Fruit fly (Drosophila melanogaster) whole organism, prepupa: ENCODE measurements around the gene yellow-e2.

Source experiments
- Blimp-1 ChIP-seq: fragments of 200-800 bp; sonication (Bioruptor generic); optimal IDR thresholded peaks from 3 replicates; lab custom pipeline; 2017; ENCODE audit warnings: missing biosample characterization, missing genetic modification characterization, mild to moderate bottlenecking, moderate library complexity, missing genetic modification reagents
- CG10631 ChIP-seq: fragments of 200-800 bp; sonication (Bioruptor generic); optimal IDR thresholded peaks from 2 replicates; lab custom pipeline; 2016; ENCODE audit warnings: missing biosample characterization, missing genetic modification characterization
- CG10669 ChIP-seq: fragments of 200-800 bp; sonication (Bioruptor generic); optimal IDR thresholded peaks from 3 replicates; lab custom pipeline; 2018; ENCODE audit warnings: missing biosample characterization, mild to moderate bottlenecking, missing genetic modification characterization, moderate library complexity
- CG11762 ChIP-seq: fragments of 200-800 bp; sonication (Bioruptor generic); optimal IDR thresholded peaks from 3 replicates; lab custom pipeline; 2016; ENCODE audit warnings: missing biosample characterization, missing genetic modification characterization; ENCODE audit not compliant: insufficient read depth
- CG11902 ChIP-seq: fragments of 200-800 bp; sonication (Bioruptor generic); optimal IDR thresholded peaks from 3 replicates; lab custom pipeline; 2016; ENCODE audit warnings: missing biosample characterization, missing genetic modification characterization
- CG15336 ChIP-seq: fragments of 200-800 bp; sonication (Bioruptor generic); IDR thresholded peaks from 2 replicates; pipeline ENCODE4 v1.3.6; 2022; ENCODE audit warnings: missing biosample characterization, missing genetic modification characterization
- CG1621 ChIP-seq: fragments of 200-800 bp; sonication (Bioruptor generic); optimal IDR thresholded peaks from 3 replicates; lab custom pipeline; 2018; ENCODE audit warnings: missing biosample characterization, mild to moderate bottlenecking, missing genetic modification characterization
- CG16779 ChIP-seq: fragments of 200-800 bp; sonication (Bioruptor generic); optimal IDR thresholded peaks from 3 replicates; lab custom pipeline; 2017; ENCODE audit warnings: missing biosample characterization, mild to moderate bottlenecking, missing genetic modification characterization
- CG31627 ChIP-seq: fragments of 200-800 bp; sonication (Bioruptor generic); optimal IDR thresholded peaks from 3 replicates; lab custom pipeline; 2016; ENCODE audit warnings: missing biosample characterization, missing genetic modification characterization
- CG4318 ChIP-seq: fragments of 200-800 bp; sonication (Bioruptor generic); optimal IDR thresholded peaks from 3 replicates; lab custom pipeline; 2017; ENCODE audit warnings: missing biosample characterization, mild to moderate bottlenecking, missing genetic modification characterization
- CG6163 ChIP-seq: fragments of 200-800 bp; sonication (Bioruptor generic); IDR thresholded peaks from 3 replicates; pipeline ENCODE4 v1.3.6; 2022; ENCODE audit warnings: missing biosample characterization, missing genetic modification characterization
- CG6276 ChIP-seq: fragments of 200-800 bp; sonication (Bioruptor generic); optimal IDR thresholded peaks from 2 replicates; lab custom pipeline; 2017; ENCODE audit warnings: missing biosample characterization, mild to moderate bottlenecking, missing genetic modification characterization
- CG6792 ChIP-seq: fragments of 200-800 bp; sonication (Bioruptor generic); optimal IDR thresholded peaks from 3 replicates; lab custom pipeline; 2016; ENCODE audit warnings: missing biosample characterization, missing genetic modification characterization
- CG6854 ChIP-seq: fragments of 200-800 bp; sonication (Bioruptor generic); optimal IDR thresholded peaks from 2 replicates; lab custom pipeline; 2017; ENCODE audit warnings: missing biosample characterization, mild to moderate bottlenecking, missing genetic modification characterization
- CG8319 ChIP-seq: fragments of 200-800 bp; sonication (Bioruptor generic); optimal IDR thresholded peaks from 3 replicates; lab custom pipeline; 2016; ENCODE audit warnings: missing biosample characterization, missing genetic modification characterization
- CG9139 ChIP-seq: fragments of 200-800 bp; sonication (Bioruptor generic); optimal IDR thresholded peaks from 3 replicates; lab custom pipeline; 2017; ENCODE audit warnings: missing biosample characterization, mild to moderate bottlenecking, missing genetic modification characterization
- Eip75B ChIP-seq: fragments of 200-800 bp; sonication (Bioruptor generic); optimal IDR thresholded peaks from 3 replicates; lab custom pipeline; 2016; ENCODE audit warnings: missing biosample characterization, missing genetic modification characterization
- Eip78C ChIP-seq: fragments of 200-800 bp; sonication (Bioruptor generic); peaks from one replicate; lab custom pipeline; 2016; ENCODE audit warnings: missing biosample characterization, missing genetic modification characterization
- Eip93F ChIP-seq: fragments of 200-800 bp; sonication (Bioruptor generic); optimal IDR thresholded peaks from 2 replicates; lab custom pipeline; 2016; ENCODE audit warnings: missing biosample characterization, mild to moderate bottlenecking, missing genetic modification characterization
- Ets21C ChIP-seq: fragments of 200-800 bp; sonication (Bioruptor generic); optimal IDR thresholded peaks from 3 replicates; lab custom pipeline; 2016; ENCODE audit warnings: missing biosample characterization, missing genetic modification characterization
- Gug ChIP-seq: fragments of 200-800 bp; sonication (Bioruptor generic); IDR thresholded peaks from 2 replicates; pipeline ENCODE4 v1.3.6; 2022; ENCODE audit warnings: missing biosample characterization, missing genetic modification characterization
- Hr38 ChIP-seq: sonication (Bioruptor generic); optimal IDR thresholded peaks from 2 replicates; lab custom pipeline; 2016; ENCODE audit warnings: missing biosample characterization, missing genetic modification characterization
- Hr39 ChIP-seq: fragments of 200-800 bp; sonication (Bioruptor generic); optimal IDR thresholded peaks from 2 replicates; lab custom pipeline; 2016; ENCODE audit warnings: missing biosample characterization, missing genetic modification characterization
- Hr4 ChIP-seq: fragments of 200-800 bp; sonication (Bioruptor generic); optimal IDR thresholded peaks from 3 replicates; lab custom pipeline; 2016; ENCODE audit warnings: missing biosample characterization, missing genetic modification characterization
- Lpt ChIP-seq: fragments of 200-800 bp; sonication (Bioruptor generic); optimal IDR thresholded peaks from 3 replicates; lab custom pipeline; 2016; ENCODE audit warnings: missing biosample characterization, missing genetic modification characterization
- Met ChIP-seq: fragments of 200-800 bp; sonication (Bioruptor generic); optimal IDR thresholded peaks from 3 replicates; lab custom pipeline; 2016; ENCODE audit warnings: missing biosample characterization, missing genetic modification characterization
- OdsH ChIP-seq: fragments of 200-800 bp; sonication (Bioruptor generic); optimal IDR thresholded peaks from 3 replicates; lab custom pipeline; 2016; ENCODE audit warnings: missing biosample characterization, missing genetic modification characterization
- Smox ChIP-seq: fragments of 200-800 bp; sonication (Bioruptor generic); optimal IDR thresholded peaks from 3 replicates; lab custom pipeline; 2016; ENCODE audit warnings: missing biosample characterization, missing genetic modification characterization
- Sox102F ChIP-seq: fragments of 200-800 bp; sonication (Bioruptor generic); optimal IDR thresholded peaks from 2 replicates; lab custom pipeline; 2016; ENCODE audit warnings: missing biosample characterization, mild to moderate bottlenecking, missing genetic modification characterization
- Sox14 ChIP-seq: fragments of 200-800 bp; sonication (Bioruptor generic); optimal IDR thresholded peaks from 3 replicates; lab custom pipeline; 2016; ENCODE audit warnings: missing biosample characterization, missing genetic modification characterization
- achi ChIP-seq: fragments of 200-800 bp; sonication (Bioruptor generic); optimal IDR thresholded peaks from 3 replicates; lab custom pipeline; 2016; ENCODE audit warnings: missing biosample characterization, missing genetic modification characterization
- acj6 ChIP-seq: fragments of 200-800 bp; sonication (Bioruptor generic); optimal IDR thresholded peaks from 3 replicates; lab custom pipeline; 2016; ENCODE audit warnings: missing biosample characterization, missing genetic modification characterization
- cyc ChIP-seq: fragments of 200-800 bp; sonication (Bioruptor generic); optimal IDR thresholded peaks from 3 replicates; lab custom pipeline; 2016; ENCODE audit warnings: missing biosample characterization, missing genetic modification characterization
- dac ChIP-seq: fragments of 200-800 bp; sonication (Bioruptor generic); optimal IDR thresholded peaks from 2 replicates; lab custom pipeline; 2017; ENCODE audit warnings: missing biosample characterization, mild to moderate bottlenecking, missing genetic modification characterization
- dsx ChIP-seq: fragments of 200-800 bp; optimal IDR thresholded peaks from 3 replicates; lab custom pipeline; 2019; ENCODE audit warnings: missing biosample characterization, mild to moderate bottlenecking, missing genetic modification characterization, moderate library complexity; ENCODE audit not compliant: poor library complexity, severe bottlenecking
- eg ChIP-seq: fragments of 200-800 bp; sonication (Bioruptor generic); IDR thresholded peaks from 3 replicates; pipeline ENCODE4 v1.3.6; 2022; ENCODE audit warnings: missing biosample characterization, missing genetic modification characterization
- fd59A ChIP-seq: fragments of 200-800 bp; sonication (Bioruptor generic); optimal IDR thresholded peaks from 2 replicates; lab custom pipeline; 2017; ENCODE audit warnings: missing biosample characterization, mild to moderate bottlenecking, missing genetic modification characterization, missing genetic modification reagents
- fd85E ChIP-seq: fragments of 200-800 bp; sonication (Bioruptor generic); optimal IDR thresholded peaks from 3 replicates; lab custom pipeline; 2016; ENCODE audit warnings: missing biosample characterization, missing genetic modification characterization
- fkh ChIP-seq: fragments of 200-800 bp; sonication (Bioruptor generic); optimal IDR thresholded peaks from 3 replicates; lab custom pipeline; 2017; ENCODE audit warnings: missing biosample characterization, mild to moderate bottlenecking, missing genetic modification characterization, moderate library complexity
- lz ChIP-seq: fragments of 200-800 bp; sonication (Bioruptor generic); optimal IDR thresholded peaks from 3 replicates; lab custom pipeline; 2016; ENCODE audit warnings: missing biosample characterization, missing genetic modification characterization
- net ChIP-seq: fragments of 200-800 bp; sonication (Bioruptor generic); optimal IDR thresholded peaks from 3 replicates; lab custom pipeline; 2016; ENCODE audit warnings: missing biosample characterization, missing genetic modification characterization
- pdm3 ChIP-seq: fragments of 200-800 bp; sonication (Bioruptor generic); optimal IDR thresholded peaks from 3 replicates; lab custom pipeline; 2016; ENCODE audit warnings: missing biosample characterization, missing genetic modification characterization
- salr ChIP-seq, 2 experiments: fragments of 200-800 bp; sonication (Bioruptor generic); optimal IDR thresholded peaks; 3 replicates each; lab custom pipeline; 2016 to 2018; ENCODE audit warnings: missing biosample characterization in 2 of 2, missing genetic modification characterization in 2 of 2, mild to moderate bottlenecking in 1 of 2
- ss ChIP-seq, 2 experiments: fragments of 200-800 bp; sonication (Bioruptor generic); optimal IDR thresholded peaks; 2 replicates in 1 of 2; 3 replicates in 1 of 2; lab custom pipeline; 2017 to 2018; ENCODE audit warnings: mild to moderate bottlenecking in 2 of 2, missing biosample characterization in 2 of 2, missing genetic modification characterization in 2 of 2, moderate library complexity in 1 of 2
- svp ChIP-seq: fragments of 200-800 bp; sonication (Bioruptor generic); peaks from one replicate; lab custom pipeline; 2016; ENCODE audit warnings: missing biosample characterization, missing genetic modification characterization
- topi ChIP-seq: fragments of 200-800 bp; sonication (Bioruptor generic); optimal IDR thresholded peaks from 3 replicates; lab custom pipeline; 2016; ENCODE audit warnings: missing biosample characterization, missing genetic modification characterization
- vri ChIP-seq: fragments of 200-800 bp; sonication (Bioruptor generic); optimal IDR thresholded peaks from 3 replicates; lab custom pipeline; 2016; ENCODE audit warnings: missing biosample characterization, mild to moderate bottlenecking, missing genetic modification characterization

The yellow-e2 gene

dm6 chr3R:13428341-13429040, 21.7 kb upstream of the yellow-e2 start (continued):
- TF ChIP-seq CG16779 (tag; lab: Kevin White, UChicago) (peak; percentile 51), ss (GFP tag; optimal IDR thresholded peaks at IDR 0.05; lab: Kevin White, UChicago) (peak; percentile 24 to 38), Hr38 (GFP tag; lab: Kevin White, UChicago) (no peak), achi (peak; percentile 74), Sox102F (GFP tag; lab: Kevin White, UChicago) (peak; percentile 26), cyc (peak; percentile 55), topi (GFP tag; lab: Kevin White, UChicago) (peak; percentile 61), CG8319 (GFP tag; lab: Kevin White, UChicago) (peak; percentile 27), acj6 (GFP tag; lab: Kevin White, UChicago) (peak; percentile 76), CG15336 (GFP tag; lab: Robert Waterston, UW) (peak; percentile 85), Eip78C (GFP tag; lab: Kevin White, UChicago) (peak; percentile 87), OdsH (GFP tag; lab: Kevin White, UChicago) (peak; percentile 73), svp (peak; percentile 87), Ets21C (peak; percentile 2), fd85E (GFP tag; lab: Kevin White, UChicago) (peak; percentile 5)

dm6 chr3R:13425470-13426033, 18.8 kb upstream of the yellow-e2 start, which contains the start of gene Act87E:
Gene Act87E (plus strand): TSS chr3R:13425983.
- peak; percentile 26 for TF ChIP-seq CG9139
- TF ChIP-seq CG11902 (GFP tag; lab: Kevin White, UChicago), result no peak
- no peak for TF ChIP-seq CG31627 (GFP tag; lab: Kevin White, UChicago)
- TF ChIP-seq Met (GFP tag; lab: Kevin White, UChicago), result no peak
- no peak for TF ChIP-seq pdm3 (GFP tag; lab: Kevin White, UChicago)
- no peak for TF ChIP-seq lz
- TF ChIP-seq Hr38 (GFP tag; lab: Kevin White, UChicago), result no peak
- no peak for TF ChIP-seq cyc
- TF ChIP-seq fd59A (GFP tag; lab: Kevin White, UChicago), result no peak
- TF ChIP-seq Sox14 (GFP tag; lab: Kevin White, UChicago), result no peak
- TF ChIP-seq fkh (GFP tag; lab: Kevin White, UChicago), result no peak
- no peak for TF ChIP-seq fd85E (GFP tag; lab: Kevin White, UChicago)
- peak; percentile 58 for TF ChIP-seq CG10631
- no peak for TF ChIP-seq topi (GFP tag; lab: Kevin White, UChicago)
- TF ChIP-seq CG1621 (tag; lab: Kevin White, UChicago), result no peak
- peak; percentile 13 for TF ChIP-seq acj6 (GFP tag; lab: Kevin White, UChicago)
- peak; percentile 33 for TF ChIP-seq CG10669 (GFP tag; lab: Kevin White, UChicago)
- TF ChIP-seq ss (GFP tag; optimal IDR thresholded peaks at IDR 0.05; lab: Kevin White, UChicago), result no peak
- peak; percentile 47 for TF ChIP-seq CG4318 (GFP tag; lab: Kevin White, UChicago)
- no peak for TF ChIP-seq CG6163 (GFP tag; lab: Robert Waterston, UW)
- no peak for TF ChIP-seq Eip75B (GFP tag; lab: Kevin White, UChicago)
- TF ChIP-seq CG6792, result no peak
- no peak for TF ChIP-seq Lpt (GFP tag; lab: Kevin White, UChicago)
- no peak for TF ChIP-seq dac
- no peak for TF ChIP-seq Smox (GFP tag; lab: Kevin White, UChicago)
- TF ChIP-seq Eip93F (GFP tag; lab: Kevin White, UChicago), result no peak
- TF ChIP-seq Hr4 (GFP tag; lab: Kevin White, UChicago), result no peak
- peak; percentile 28 for TF ChIP-seq CG6276 (GFP tag; lab: Kevin White, UChicago)
- TF ChIP-seq Gug (GFP tag; lab: Robert Waterston, UW), result no peak
- TF ChIP-seq Blimp-1 (GFP tag; lab: Kevin White, UChicago), result no peak
- TF ChIP-seq Hr39 (GFP tag; lab: Kevin White, UChicago), result no peak
- no peak for TF ChIP-seq vri (GFP tag; lab: Kevin White, UChicago)
- no peak for TF ChIP-seq CG6854 (GFP tag; lab: Kevin White, UChicago)
- TF ChIP-seq achi, result peak; percentile 19
- peak; percentile 23 for TF ChIP-seq dsx (GFP tag; lab: Kevin White, UChicago)
- TF ChIP-seq CG8319 (GFP tag; lab: Kevin White, UChicago), result no peak
- peak; percentile 26 for TF ChIP-seq OdsH (GFP tag; lab: Kevin White, UChicago)
- TF ChIP-seq CG11762, result no peak
- TF ChIP-seq CG15336 (GFP tag; lab: Robert Waterston, UW), result peak; percentile 56
- TF ChIP-seq eg (GFP tag; lab: Robert Waterston, UW), result no peak
- peak in 1 of 2 experiments; percentile 46 for TF ChIP-seq salr (GFP tag; optimal IDR thresholded peaks at IDR 0.05; lab: Kevin White, UChicago)
- peak; percentile 37 for TF ChIP-seq net (GFP tag; lab: Kevin White, UChicago)
- TF ChIP-seq svp, result peak; percentile 11
